Worm (Caenorhabditis elegans) whole organism, L1 larva: Measurements from ENCODE around the gene wht-3.

Experiments used
- aha-1 ChIP-seq: fragments of 150-350 bp; optimal IDR thresholded peaks from 2 replicates; lab custom pipeline; 2014; ENCODE audit warnings: missing biosample characterization, missing genetic modification characterization
- fkh-10 ChIP-seq: sonication (generic microtip); optimal IDR thresholded peaks from 2 replicates; lab custom pipeline; 2017; ENCODE audit warnings: missing biosample characterization, missing genetic modification reagents, missing genetic modification characterization
- lin-15B ChIP-seq: fragments of 150-350 bp; sonication (generic microtip); optimal IDR thresholded peaks from 3 replicates; lab custom pipeline; 2014; ENCODE audit warnings: missing biosample characterization, missing genetic modification characterization
- nhr-19 ChIP-seq: fragments of 200-800 bp; sonication (Bioruptor generic); conservative IDR thresholded peaks from 2 replicates; pipeline ENCODE4 v1.3.6; 2022; ENCODE audit warnings: missing genetic modification characterization, missing compliant biosample characterization
- nhr-20 ChIP-seq: sonication (generic microtip); optimal IDR thresholded peaks from 2 replicates; lab custom pipeline; 2016; ENCODE audit warnings: mild to moderate bottlenecking, missing genetic modification characterization, missing compliant biosample characterization
- nhr-237 ChIP-seq: fragments of 150-350 bp; optimal IDR thresholded peaks from 2 replicates; lab custom pipeline; 2014; ENCODE audit warnings: missing biosample characterization, missing genetic modification characterization
- swsn-7 ChIP-seq: sonication (generic microtip); optimal IDR thresholded peaks from 2 replicates; lab custom pipeline; 2016; ENCODE audit warnings: missing genetic modification characterization, missing compliant biosample characterization
- tlp-1 ChIP-seq: fragments of 150-350 bp; optimal IDR thresholded peaks from 2 replicates; lab custom pipeline; 2014; ENCODE audit warnings: missing biosample characterization, missing genetic modification characterization
- unc-130 ChIP-seq: fragments of 150-350 bp; optimal IDR thresholded peaks from 2 replicates; lab custom pipeline; 2017; ENCODE audit warnings: missing biosample characterization, missing genetic modification characterization, inconsistent platforms

DNA sequence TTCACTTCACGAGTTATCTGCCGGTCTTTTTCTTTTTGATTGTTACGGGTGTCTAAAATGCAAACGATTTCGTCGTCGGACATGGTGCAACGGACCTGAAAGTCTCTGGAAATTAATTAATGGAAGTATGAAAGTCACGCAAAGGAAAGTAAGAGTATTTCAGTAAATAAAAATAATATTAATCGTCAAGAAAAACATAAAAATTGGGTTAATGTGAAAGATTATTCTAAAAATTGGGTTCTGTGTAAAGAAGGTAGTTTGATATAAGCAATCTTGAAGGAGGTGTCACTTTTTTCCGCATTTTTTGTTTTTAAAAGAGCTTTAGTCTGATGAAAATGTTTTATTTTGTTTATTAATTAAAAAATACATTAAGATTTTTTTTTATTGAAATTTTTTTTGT is 5.9 kb upstream of the wht-3 start, which contains the start of gene C16C10.9:
- TF ChIP-seq aha-1 (tag; lab: Kevin White, UChicago) (no peak), tlp-1 (tag; lab: Kevin White, UChicago) (no peak), nhr-237 (no peak), fkh-10 (GFP tag; lab: Kevin White, UChicago) (no peak), nhr-19 (GFP tag; lab: Robert Waterston, UW) (no peak), swsn-7 (tag; lab: Kevin White, UChicago) (no peak), lin-15B (tag; lab: Kevin White, UChicago) (no peak), unc-130 (tag; lab: Kevin White, UChicago) (no peak), nhr-20 (no peak)
